Worm (Caenorhabditis elegans) whole organism, late embryonic: Measurements from ENCODE around the gene Y39A1A.31.

Source experiments
- K02D7.2 ChIP-seq: sonication (generic microtip); optimal IDR thresholded peaks from 2 replicates; lab custom pipeline; 2017; ENCODE audit warnings: mild to moderate bottlenecking, missing genetic modification characterization, missing compliant biosample characterization
- Y22D7AL.16 ChIP-seq: sonication (generic microtip); optimal IDR thresholded peaks from 2 replicates; lab custom pipeline; 2016; ENCODE audit warnings: missing genetic modification characterization, missing compliant biosample characterization
- ceh-19 ChIP-seq: fragments of 200-800 bp; sonication (Bioruptor generic); optimal IDR thresholded peaks from 2 replicates; lab custom pipeline; 2018; ENCODE audit warnings: mild to moderate bottlenecking, missing genetic modification characterization, missing compliant biosample characterization
- dve-1 ChIP-seq: sonication (generic microtip); optimal IDR thresholded peaks from 2 replicates; lab custom pipeline; 2017; ENCODE audit warnings: antibody characterized with exemption, mild to moderate bottlenecking, missing genetic modification characterization, missing compliant biosample characterization
- ets-4 ChIP-seq: sonication (generic microtip); optimal IDR thresholded peaks from 2 replicates; lab custom pipeline; 2016; ENCODE audit warnings: missing genetic modification characterization, missing compliant biosample characterization
- fkh-10 ChIP-seq: fragments of 150-350 bp; optimal IDR thresholded peaks from 2 replicates; lab custom pipeline; 2014; ENCODE audit warnings: missing biosample characterization, missing genetic modification reagents, missing genetic modification characterization
- hlh-30 ChIP-seq: sonication (generic microtip); optimal IDR thresholded peaks from 2 replicates; lab custom pipeline; 2017; ENCODE audit warnings: antibody characterized with exemption, missing genetic modification characterization, missing compliant biosample characterization; ENCODE audit not compliant: insufficient read depth
- tbx-2 ChIP-seq: sonication (generic microtip); optimal IDR thresholded peaks from 2 replicates; lab custom pipeline; 2016; ENCODE audit warnings: missing genetic modification characterization, missing compliant biosample characterization
- ttx-3 ChIP-seq: sonication (generic microtip); optimal IDR thresholded peaks from 2 replicates; lab custom pipeline; 2016; ENCODE audit warnings: missing genetic modification reagents, missing genetic modification characterization, missing compliant biosample characterization
- unc-42 ChIP-seq: sonication (generic microtip); optimal IDR thresholded peaks from 2 replicates; lab custom pipeline; 2016; ENCODE audit warnings: missing genotype, missing genetic modification characterization, missing compliant biosample characterization
- unc-86 ChIP-seq: sonication (generic microtip); optimal IDR thresholded peaks from 2 replicates; lab custom pipeline; 2016; ENCODE audit warnings: missing genetic modification characterization, missing compliant biosample characterization

ce11 chrIII:10733300-10733699 lies 44.3 kb upstream of the Y39A1A.31 start:
- no peak for TF ChIP-seq Y22D7AL.16 (tag; lab: Kevin White, UChicago)
- TF ChIP-seq ets-4 (tag; lab: Kevin White, UChicago) = no peak
- TF ChIP-seq ceh-19 (GFP tag; lab: Kevin White, UChicago) = no peak
- TF ChIP-seq K02D7.2 (tag; lab: Kevin White, UChicago) = no peak
- TF ChIP-seq tbx-2 (tag; lab: Kevin White, UChicago) = no peak
- no peak for TF ChIP-seq fkh-10 (GFP tag; lab: Kevin White, UChicago)
- no peak for TF ChIP-seq hlh-30
- no peak for TF ChIP-seq unc-42 (tag; lab: Kevin White, UChicago)
- TF ChIP-seq dve-1 = no peak
- no peak for TF ChIP-seq ttx-3 (tag; lab: Kevin White, UChicago)
- TF ChIP-seq unc-86 (tag; lab: Kevin White, UChicago) = no peak
